Fruit fly (Drosophila melanogaster): ENCODE data around the gene Cad96Ca.

The Cad96Ca gene

DNA sequence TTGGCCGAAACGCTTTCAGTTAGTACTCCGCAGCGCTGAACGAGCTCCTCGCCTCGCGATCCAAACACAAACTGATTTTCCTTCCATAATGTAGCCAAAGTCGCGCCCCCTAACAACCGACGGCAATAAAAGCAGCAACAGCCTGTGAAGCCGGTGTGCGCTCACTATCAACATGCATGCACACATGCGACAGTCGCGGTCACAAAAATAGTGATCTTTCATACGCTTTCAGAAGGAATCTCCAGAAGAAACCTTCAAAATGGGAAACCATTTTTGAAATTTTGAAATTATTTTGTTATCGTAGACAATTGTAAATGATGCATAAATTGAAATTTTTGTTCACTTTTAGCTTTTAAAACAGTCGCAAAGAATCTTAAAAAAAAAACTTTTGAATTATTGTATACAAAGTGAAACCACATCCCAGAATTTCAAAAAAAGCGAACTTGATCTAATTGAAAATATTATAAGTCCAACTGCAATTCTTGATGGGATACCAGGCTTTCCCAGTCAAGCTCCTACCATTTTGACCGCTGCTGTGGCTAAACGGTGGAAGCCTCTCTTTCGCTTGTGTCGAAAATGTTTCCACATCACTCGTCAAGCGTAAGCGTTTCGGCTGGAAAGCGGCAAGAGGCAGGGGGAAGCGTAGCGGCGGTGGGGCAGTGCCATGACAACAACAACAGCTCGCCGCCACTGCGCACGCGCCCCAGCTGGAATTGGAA lies 24.3 kb upstream of the Cad96Ca start, which contains the start of gene Cad96Cb (continued):
- TF ChIP-seq CG10565 (GFP tag; optimal IDR thresholded peaks at IDR 0.05) (peak; percentile 28), CG11093 (GFP tag; IDR thresholded peaks at IDR 0.05) (0 out of 3 replicates have a peak, but pooled peaks have one; percentile 55), pfk (GFP tag; optimal IDR thresholded peaks at IDR 0.05) (no peak), ATbp (GFP tag; optimal IDR thresholded peaks at IDR 0.05) (peak; percentile 86), D19B (GFP tag; optimal IDR thresholded peaks at IDR 0.05) (peak; percentile 31), Pdp1 (GFP tag; optimal IDR thresholded peaks at IDR 0.05) (peak; percentile 71 to 81), CG3163 (GFP tag; optimal IDR thresholded peaks at IDR 0.05) (peak; percentile 58), bigmax (GFP tag; optimal IDR thresholded peaks at IDR 0.05) (no peak), Tbp (GFP tag; optimal IDR thresholded peaks at IDR 0.05) (no peak), onecut (GFP tag; IDR thresholded peaks at IDR 0.05) (peak; percentile 75), CG12219 (GFP tag; optimal IDR thresholded peaks at IDR 0.05) (peak; percentile 69), Doc3 (GFP tag; IDR thresholded peaks at IDR 0.05; ENCODE audit: partially characterized antibody) (no peak), Drgx (GFP tag; IDR thresholded peaks at IDR 0.05) (peak; percentile 78; the same call in 1 of the 2 replicates), Xbp1 (GFP tag; optimal IDR thresholded peaks at IDR 0.05) (peak; percentile 77), CG14014 (GFP tag; IDR thresholded peaks at IDR 0.05) (0 out of 2 replicates have a peak, but pooled peaks have one; percentile 41), usp (GFP tag; optimal IDR thresholded peaks at IDR 0.05) (no peak), CG17385 (GFP tag; optimal IDR thresholded peaks at IDR 0.05) (peak; percentile 82), HLH3B (GFP tag; IDR thresholded peaks at IDR 0.05) (peak; percentile 59), nom (GFP tag; optimal IDR thresholded peaks at IDR 0.05) (peak; percentile 81), Hr39 (optimal IDR thresholded peaks at IDR 0.05) (no peak), Eip74EF (GFP tag; optimal IDR thresholded peaks at IDR 0.05) (peak in 1 of 2 experiments; percentile 92), fd96Cb (tag; optimal IDR thresholded peaks at IDR 0.05) (peak; percentile 85), Kr (GFP tag; optimal IDR thresholded peaks at IDR 0.05) (peak; percentile 9), bbx (GFP tag; IDR thresholded peaks at IDR 0.05; ENCODE audit: partially characterized antibody) (no peak), oc (tag; optimal IDR thresholded peaks at IDR 0.05) (peak; percentile 34), CG12744 (GFP tag; optimal IDR thresholded peaks at IDR 0.05) (peak; percentile 69), CG13296 (GFP tag; optimal IDR thresholded peaks at IDR 0.05) (peak; percentile 67), maf-S (GFP tag; optimal IDR thresholded peaks at IDR 0.05) (peak; percentile 50), CG13894 (tag; optimal IDR thresholded peaks at IDR 0.05) (no peak), CG11560 (tag; IDR thresholded peaks at IDR 0.05) (no peak), CG18599 (GFP tag; optimal IDR thresholded peaks at IDR 0.05) (peak; percentile 78), Lhr (GFP tag; optimal IDR thresholded peaks at IDR 0.05) (peak; percentile 68), sens-2 (GFP tag; IDR thresholded peaks at IDR 0.05) (no peak), klu (GFP tag; IDR thresholded peaks at IDR 0.05) (peak; percentile 10; the same call in 1 of the 2 replicates), CG14050 (GFP tag; IDR thresholded peaks at IDR 0.05) (peak; percentile 43; the same call in 1 of the 3 replicates), CG31365 (tag; optimal IDR thresholded peaks at IDR 0.05) (no peak), jing (GFP tag; optimal IDR thresholded peaks at IDR 0.05) (peak; percentile 38), tgo (GFP tag; IDR thresholded peaks at IDR 0.05) (peak; percentile 64), CG5180 (GFP tag; optimal IDR thresholded peaks at IDR 0.05) (peak; percentile 79), fd3F (GFP tag; optimal IDR thresholded peaks at IDR 0.05) (peak; percentile 24), wdn (GFP tag; IDR thresholded peaks at IDR 0.05) (no peak), CG8388 (GFP tag; optimal IDR thresholded peaks at IDR 0.05) (peak; percentile 85), CG8359 (GFP tag; optimal IDR thresholded peaks at IDR 0.05; ENCODE audit: borderline replicate concordance) (peak; percentile 76), CG18476 (GFP tag; optimal IDR thresholded peaks at IDR 0.05) (peak; percentile 80), Trl (optimal IDR thresholded peaks at IDR 0.05) (no peak), Trl (GFP tag; optimal IDR thresholded peaks at IDR 0.05) (peak; percentile 74), Dip3 (GFP tag; optimal IDR thresholded peaks at IDR 0.05) (peak; percentile 20), tio (GFP tag; optimal IDR thresholded peaks at IDR 0.05) (peak; percentile 91), CG9817 (tag; optimal IDR thresholded peaks at IDR 0.05) (peak; percentile 43)
